Fruit fly (Drosophila melanogaster) whole organism, adult: ENCODE results near the gene Orp8.

ENCODE experiments used
- CG11617 ChIP-seq: fragments of 200-800 bp; sonication (Bioruptor generic); optimal IDR thresholded peaks from 2 replicates; lab custom pipeline; 2017; ENCODE audit warnings: mild to moderate bottlenecking, missing biosample characterization, missing genetic modification reagents, missing genetic modification characterization
- CG14711 ChIP-seq: fragments of 200-800 bp; sonication (Bioruptor generic); optimal IDR thresholded peaks from 2 replicates; lab custom pipeline; 2018; ENCODE audit warnings: missing biosample characterization, mild to moderate bottlenecking, missing genetic modification characterization, moderate library complexity
- CG1620 ChIP-seq: fragments of 200-800 bp; sonication (Bioruptor generic); optimal IDR thresholded peaks from 2 replicates; lab custom pipeline; 2016; ENCODE audit warnings: missing biosample characterization, missing genetic modification characterization
- Clk ChIP-seq: fragments of 200-800 bp; sonication (Bioruptor generic); optimal IDR thresholded peaks from 2 replicates; lab custom pipeline; 2017; ENCODE audit warnings: missing biosample characterization, missing genetic modification characterization
- Hr96 ChIP-seq: fragments of 200-800 bp; sonication (Bioruptor generic); optimal IDR thresholded peaks from 2 replicates; lab custom pipeline; 2016; ENCODE audit warnings: missing biosample characterization, missing genetic modification characterization
- Mnt ChIP-seq: fragments of 200-800 bp; sonication (Bioruptor generic); optimal IDR thresholded peaks from 2 replicates; lab custom pipeline; 2016; ENCODE audit warnings: missing biosample characterization, mild to moderate bottlenecking, missing genetic modification characterization
- bab1 ChIP-seq: fragments of 200-800 bp; sonication (Bioruptor generic); optimal IDR thresholded peaks from 3 replicates; lab custom pipeline; 2019; ENCODE audit warnings: missing biosample characterization, mild to moderate bottlenecking, missing genetic modification characterization, moderate library complexity
- cnc ChIP-seq, 2 experiments: fragments of >200 bp; optimal IDR thresholded peaks; 2 replicates each; lab custom pipeline; 2017
- kay ChIP-seq: fragments of 200-800 bp; sonication (Bioruptor generic); peaks from one replicate; lab custom pipeline; 2016; ENCODE audit warnings: missing biosample characterization, missing genetic modification characterization, borderline replicate concordance
- ovo ChIP-seq: fragments of 200-800 bp; sonication (Bioruptor generic); optimal IDR thresholded peaks from 2 replicates; lab custom pipeline; 2016; ENCODE audit warnings: missing biosample characterization, missing genetic modification characterization
- pad ChIP-seq: fragments of 200-800 bp; sonication (Bioruptor generic); optimal IDR thresholded peaks from 3 replicates; lab custom pipeline; 2017; ENCODE audit warnings: missing biosample characterization, missing genetic modification characterization, mild to moderate bottlenecking, moderate library complexity, missing genetic modification reagents
- tj ChIP-seq: fragments of 200-800 bp; sonication (Bioruptor generic); optimal IDR thresholded peaks from 3 replicates; lab custom pipeline; 2017; ENCODE audit warnings: missing biosample characterization, mild to moderate bottlenecking, missing genetic modification characterization, moderate library complexity
- toe ChIP-seq: fragments of 200-800 bp; sonication (Bioruptor generic); optimal IDR thresholded peaks from 2 replicates; lab custom pipeline; 2016; ENCODE audit warnings: missing biosample characterization, missing genetic modification characterization

DNA sequence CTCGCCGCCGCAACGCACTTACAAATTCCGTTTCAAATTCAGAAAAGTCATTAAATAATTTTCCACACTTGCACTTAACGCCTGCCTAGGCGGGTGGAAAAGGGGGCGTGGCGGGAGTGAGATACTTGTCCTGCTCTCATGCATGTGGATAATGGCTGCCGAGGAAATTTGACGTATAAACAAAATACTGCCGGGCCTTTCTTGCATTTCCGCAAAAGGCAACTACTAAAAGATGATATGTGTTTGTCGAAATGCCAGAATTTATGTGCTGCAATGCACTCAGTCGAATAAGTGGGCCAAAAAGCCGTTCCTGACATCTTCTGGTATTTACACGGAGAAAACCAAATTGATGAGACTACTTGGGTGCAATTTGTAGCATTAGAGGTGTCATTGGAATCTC is 41.1 kb downstream of the Orp8 start:
- TF ChIP-seq pad (GFP tag; lab: Kevin White, UChicago) (no peak), Hr96 (GFP tag; lab: Kevin White, UChicago) (no peak), bab1 (GFP tag; lab: Kevin White, UChicago) (no peak), Mnt (GFP tag; lab: Kevin White, UChicago) (no peak), CG1620 (no peak), tj (no peak), toe (GFP tag; lab: Kevin White, UChicago) (no peak), cnc (optimal IDR thresholded peaks at IDR 0.05; lab: Kevin White, UChicago) (no peak), kay (GFP tag; lab: Kevin White, UChicago) (no peak), ovo (no peak), Clk (GFP tag; lab: Kevin White, UChicago) (no peak), CG14711 (tag; lab: Kevin White, UChicago) (no peak), CG11617 (GFP tag; lab: Kevin White, UChicago) (no peak)
